Worm (Caenorhabditis elegans): ENCODE measurements around the gene C17H12.11.
A peak's percentile ranks its signal among the peaks of the same experiment; 100 is the strongest.

The C17H12.11 gene

DNA sequence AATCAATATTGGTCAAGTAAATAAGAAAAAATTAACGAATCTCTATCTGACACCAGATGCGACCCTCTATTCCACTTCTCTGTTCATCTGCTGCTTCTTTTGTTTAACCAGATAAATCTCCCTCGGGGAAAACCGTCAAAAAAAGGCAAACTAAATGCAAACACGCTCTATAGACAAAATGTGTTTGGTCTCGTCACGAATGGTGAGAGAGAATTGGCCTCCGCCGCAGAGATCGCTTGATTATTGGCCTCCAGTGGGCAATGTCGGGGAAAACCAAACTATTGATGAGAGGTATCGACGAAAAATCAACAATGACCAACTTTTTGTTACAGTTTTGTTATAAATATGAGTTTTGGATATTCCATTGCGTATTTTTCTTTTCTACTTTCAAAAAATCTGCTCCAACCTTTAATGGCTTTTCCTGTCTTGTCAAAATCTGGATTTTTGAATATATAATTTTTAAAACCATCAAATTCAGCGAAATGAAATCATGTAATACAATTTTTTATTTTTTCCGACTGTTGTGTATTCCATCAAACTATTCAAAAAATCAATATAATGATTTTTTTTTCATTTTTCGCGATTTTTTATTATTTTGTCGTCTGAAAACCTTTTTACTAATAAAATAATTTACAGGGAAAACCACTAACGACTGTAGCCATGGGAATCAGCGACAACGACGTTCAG is 11.6 kb upstream of the C17H12.11 start, which contains the start of the genes C17H12.2 and vha-8:
Gene C17H12.2, minus strand, starts transcription at position 51 of the 687 bp plus-strand sequence.
Gene vha-8, plus strand, starts transcription at position 637 of the 687 bp plus-strand sequence.
- TF ChIP-seq F49E8.2 (tag; optimal IDR thresholded peaks at IDR 0.05; ENCODE audit: insufficient read depth) (no peak), Y95B8A.8 (GFP tag; IDR thresholded peaks at IDR 0.05) (no peak), rec-8 (tag; optimal IDR thresholded peaks at IDR 0.05) (no peak), hmg-20 (GFP tag; IDR thresholded peaks at IDR 0.05) (no peak), F52B5.7 (tag; optimal IDR thresholded peaks at IDR 0.05) (no peak), egrh-3 (GFP tag; IDR thresholded peaks at IDR 0.05) (no peak), nfya-1 (tag; optimal IDR thresholded peaks at IDR 0.05; ENCODE audit: borderline replicate concordance, insufficient read depth) (no peak), gei-17 (GFP tag; optimal IDR thresholded peaks at IDR 0.05) (peak; percentile 9), lin-40 (tag; optimal IDR thresholded peaks at IDR 0.05) (peak; percentile 88), Y67H2A.10 (GFP tag; conservative IDR thresholded peaks at IDR 0.05) (peak; percentile 78), egl-18 (GFP tag; IDR thresholded peaks at IDR 0.05) (no peak), dpff-1 (tag; optimal IDR thresholded peaks at IDR 0.05) (no peak), cebp-2 (GFP tag; IDR thresholded peaks at IDR 0.05) (0 out of 2 replicates have a peak, but pooled peaks have one; percentile 10), ccch-3 (GFP tag; optimal IDR thresholded peaks at IDR 0.05) (no peak), ztf-28 (GFP tag; IDR thresholded peaks at IDR 0.05) (no peak), rcor-1 (GFP tag; IDR thresholded peaks at IDR 0.05) (0 out of 2 replicates have a peak, but pooled peaks have one; percentile 46), ztf-6 (GFP tag; IDR thresholded peaks at IDR 0.05) (peak; percentile 66; the same call in 1 of the 2 replicates), madf-10 (tag; optimal IDR thresholded peaks at IDR 0.05) (peak; percentile 76), F57C9.4 (tag; optimal IDR thresholded peaks at IDR 0.05) (no peak), Y53F4B.3 (GFP tag; IDR thresholded peaks at IDR 0.05) (no peak), lin-26 (GFP tag; IDR thresholded peaks at IDR 0.05) (peak; percentile 75; the same call in 1 of the 2 replicates), akir-1 (GFP tag; optimal IDR thresholded peaks at IDR 0.05) (peak; percentile 7), mcd-1 (GFP tag; IDR thresholded peaks at IDR 0.05) (peak; percentile 98), sea-2 (GFP tag; IDR thresholded peaks at IDR 0.05) (no peak), attf-6 (GFP tag; IDR thresholded peaks at IDR 0.05) (no peak), C17E4.6 (GFP tag; IDR thresholded peaks at IDR 0.05) (no peak), attf-5 (GFP tag; optimal IDR thresholded peaks at IDR 0.05) (peak; percentile 96), hsf-1 (GFP tag; IDR thresholded peaks at IDR 0.05) (no peak), zim-3 (tag; optimal IDR thresholded peaks at IDR 0.05) (no peak), snpc-1.1 (tag; optimal IDR thresholded peaks at IDR 0.05; ENCODE audit: insufficient read depth) (no peak), madf-8 (GFP tag; conservative IDR thresholded peaks at IDR 0.05) (no peak), madf-3 (GFP tag; IDR thresholded peaks at IDR 0.05) (0 out of 2 replicates have a peak, but pooled peaks have one; percentile 6), hlh-26 (GFP tag; conservative IDR thresholded peaks at IDR 0.05) (no peak), let-607 (tag; optimal IDR thresholded peaks at IDR 0.05) (peak in 1 of 2 experiments; percentile 19), unc-130 (GFP tag; optimal IDR thresholded peaks at IDR 0.05) (no peak), B0261.1 (tag; optimal IDR thresholded peaks at IDR 0.05) (no peak), efl-1 (GFP tag; optimal IDR thresholded peaks at IDR 0.05) (peak; percentile 41), K12H6.12 (tag; optimal IDR thresholded peaks at IDR 0.05) (peak; percentile 83), B0336.3 (GFP tag; IDR thresholded peaks at IDR 0.05) (peak; percentile 67), cebp-1 (GFP tag; IDR thresholded peaks at IDR 0.05) (0 out of 2 replicates have a peak, but pooled peaks have one; percentile 19), cebp-1 (tag; optimal IDR thresholded peaks at IDR 0.05) (peak; percentile 83), ceh-58 (GFP tag; IDR thresholded peaks at IDR 0.05) (no peak), Y53G8AR.9 (GFP tag; conservative IDR thresholded peaks at IDR 0.05) (peak; percentile 80; the same call in 1 of the 2 replicates), him-1 (tag; optimal IDR thresholded peaks at IDR 0.05) (no peak), hmg-1.2 (GFP tag; IDR thresholded peaks at IDR 0.05) (peak; percentile 28; the same call in 1 of the 2 replicates), B0019.2 (GFP tag; conservative IDR thresholded peaks at IDR 0.05) (no peak), F22D6.2 (tag; optimal IDR thresholded peaks at IDR 0.05) (no peak)
